Fruit fly (Drosophila melanogaster): ENCODE measurements around the gene CG46468.

DNA sequence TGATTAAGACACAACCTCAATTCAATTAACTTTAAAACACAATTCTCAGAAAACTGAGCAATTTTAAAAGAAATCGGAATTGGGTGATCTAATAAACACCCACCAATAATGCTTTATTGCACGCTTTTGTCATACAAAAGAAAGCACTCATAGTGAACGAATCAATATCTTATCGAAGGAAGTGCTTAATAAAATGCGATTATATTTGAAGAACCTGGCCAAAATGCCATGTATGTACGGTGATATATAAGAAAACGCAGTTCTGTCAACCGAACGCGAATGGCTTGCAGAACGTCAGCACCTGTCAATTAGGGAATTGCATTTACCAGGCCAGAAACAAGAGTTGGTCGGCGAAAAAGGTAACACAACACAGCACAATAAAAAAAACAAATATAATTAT lies 51.5 kb downstream of the CG46468 start:
- TF ChIP-seq CTCF (optimal IDR thresholded peaks at IDR 0.05): no peak
- TF ChIP-seq CG8478 (optimal IDR thresholded peaks at IDR 0.05): no peak

Measured in S2 (cell line).